Worm (Caenorhabditis elegans): Measurements from ENCODE around the gene athp-1.
A peak's percentile ranks its signal among the peaks of the same experiment; 100 is the strongest.

Gene athp-1

DNA sequence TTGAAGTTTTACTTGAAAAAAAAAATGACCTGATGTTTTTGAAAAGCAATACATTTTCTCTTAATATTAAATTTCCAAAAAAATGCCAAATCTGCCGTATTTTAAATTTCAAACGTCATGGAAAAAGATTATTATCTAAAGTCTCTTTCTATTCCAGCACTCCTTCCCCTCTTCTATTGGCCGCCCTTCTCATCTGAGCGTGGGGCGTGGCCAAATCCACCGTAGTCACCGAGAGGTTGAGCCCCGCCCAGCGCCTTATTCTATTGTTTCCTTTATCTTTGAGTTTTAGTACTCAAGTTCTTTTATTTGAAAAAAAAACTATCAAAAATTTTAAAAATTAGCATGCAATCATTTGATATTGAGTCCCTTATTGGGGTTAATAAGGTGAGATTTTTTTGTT lies 38.5 kb downstream of the athp-1 start, which contains the start of gene vab-7:
Gene vab-7 (plus strand): TSS at position 301 of the 400 bp plus-strand sequence.
- no peak for TF ChIP-seq med-1 (GFP tag; optimal IDR thresholded peaks at IDR 0.05; ENCODE audit: insufficient read depth)
- TF ChIP-seq T22C8.4 (GFP tag; IDR thresholded peaks at IDR 0.05), result no peak
- no peak for TF ChIP-seq ztf-23 (GFP tag; IDR thresholded peaks at IDR 0.05)
- no peak for TF ChIP-seq ref-1 (GFP tag; conservative IDR thresholded peaks at IDR 0.05)
- no peak for TF ChIP-seq cog-1 (tag; optimal IDR thresholded peaks at IDR 0.05)
- no peak for TF ChIP-seq tab-1 (GFP tag; IDR thresholded peaks at IDR 0.05)
- TF ChIP-seq klf-2 (GFP tag; conservative IDR thresholded peaks at IDR 0.05), result no peak
- TF ChIP-seq flt-1 (GFP tag; IDR thresholded peaks at IDR 0.05), result no peak
- TF ChIP-seq ztf-29 (GFP tag; IDR thresholded peaks at IDR 0.05), result no peak

DNA sequence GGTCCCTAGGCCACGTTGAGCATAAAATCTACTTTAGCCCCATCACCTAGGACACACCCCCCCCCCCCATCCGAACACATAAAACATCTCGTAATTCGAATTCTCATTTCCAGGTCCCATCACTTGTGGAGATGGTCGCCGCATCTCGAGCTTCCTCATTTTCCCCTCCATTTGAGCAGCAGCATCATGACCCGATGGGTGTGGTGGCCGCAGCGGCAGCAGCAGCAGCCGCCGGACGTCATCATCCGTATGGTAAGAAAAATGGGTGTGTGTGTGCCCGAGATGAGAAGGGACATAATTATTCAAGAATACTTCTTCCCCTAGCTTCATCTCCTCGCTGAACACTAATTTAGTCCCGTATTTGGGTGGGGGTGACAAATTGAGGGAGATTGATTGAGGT lies 39.9 kb downstream of the athp-1 start:
- TF ChIP-seq ref-1 (GFP tag; conservative IDR thresholded peaks at IDR 0.05) (no peak), tab-1 (GFP tag; IDR thresholded peaks at IDR 0.05) (no peak), ztf-23 (GFP tag; IDR thresholded peaks at IDR 0.05) (0 out of 2 replicates have a peak, but pooled peaks have one; percentile 7)

DNA sequence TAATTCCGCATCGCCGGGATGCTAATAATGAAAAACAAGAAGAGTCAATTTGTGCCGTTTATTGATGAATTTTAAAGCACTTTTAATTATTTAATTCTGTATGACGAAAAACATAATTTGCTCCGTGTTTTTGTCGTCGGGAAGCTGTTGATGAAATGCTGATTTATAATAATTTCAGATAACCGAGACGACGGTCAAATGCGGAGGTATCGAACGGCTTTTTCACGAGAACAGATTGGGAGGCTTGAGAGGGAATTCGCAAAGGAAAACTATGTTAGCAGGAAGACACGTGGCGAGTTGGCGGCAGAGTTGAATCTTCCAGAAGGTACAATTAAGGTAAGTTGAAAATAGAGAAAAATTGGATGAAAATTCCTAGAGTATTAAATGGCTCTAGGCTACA lies 42.0 kb downstream of the athp-1 start:
- no peak for TF ChIP-seq cog-1 (tag; optimal IDR thresholded peaks at IDR 0.05)
- TF ChIP-seq med-1 (GFP tag; optimal IDR thresholded peaks at IDR 0.05; ENCODE audit: insufficient read depth), result no peak
- TF ChIP-seq tab-1 (GFP tag; IDR thresholded peaks at IDR 0.05), result no peak
- TF ChIP-seq T22C8.4 (GFP tag; IDR thresholded peaks at IDR 0.05), result no peak
- no peak for TF ChIP-seq ref-1 (GFP tag; conservative IDR thresholded peaks at IDR 0.05)
- no peak for TF ChIP-seq flt-1 (GFP tag; IDR thresholded peaks at IDR 0.05)
- no peak for TF ChIP-seq klf-2 (GFP tag; conservative IDR thresholded peaks at IDR 0.05)
- TF ChIP-seq ztf-23 (GFP tag; IDR thresholded peaks at IDR 0.05), result no peak
- TF ChIP-seq ztf-29 (GFP tag; IDR thresholded peaks at IDR 0.05), result no peak

DNA sequence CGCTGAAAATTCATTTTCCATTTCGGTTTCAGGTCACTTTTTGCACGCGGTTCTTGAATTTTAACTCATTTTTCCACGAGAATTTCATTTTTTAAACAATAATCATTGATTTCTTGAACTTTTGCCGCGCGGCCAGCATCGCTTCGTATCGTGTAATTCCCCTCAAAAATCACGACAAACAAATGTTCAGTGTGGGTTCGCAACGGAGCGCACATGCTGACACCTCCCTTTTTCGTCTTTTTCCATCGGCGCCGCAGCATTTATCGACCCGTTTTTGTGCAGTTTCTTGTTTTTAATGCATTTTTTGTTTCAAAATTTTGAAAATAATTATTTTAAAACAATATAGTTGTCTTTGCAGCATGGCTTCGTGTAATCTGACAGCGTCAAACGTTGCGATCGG lies 49.3 kb downstream of the athp-1 start, which contains the start of gene M142.5:
Gene M142.5 (plus strand): TSS at position 352 of the 400 bp plus-strand sequence.
- no peak for TF ChIP-seq cog-1 (tag; optimal IDR thresholded peaks at IDR 0.05)
- no peak for TF ChIP-seq ztf-23 (GFP tag; IDR thresholded peaks at IDR 0.05)
- TF ChIP-seq ztf-29 (GFP tag; IDR thresholded peaks at IDR 0.05), result no peak
- no peak for TF ChIP-seq tab-1 (GFP tag; IDR thresholded peaks at IDR 0.05)
- no peak for TF ChIP-seq ref-1 (GFP tag; conservative IDR thresholded peaks at IDR 0.05)
- TF ChIP-seq klf-2 (GFP tag; conservative IDR thresholded peaks at IDR 0.05), result no peak
- no peak for TF ChIP-seq flt-1 (GFP tag; IDR thresholded peaks at IDR 0.05)
- no peak for TF ChIP-seq med-1 (GFP tag; optimal IDR thresholded peaks at IDR 0.05; ENCODE audit: insufficient read depth)
- TF ChIP-seq T22C8.4 (GFP tag; IDR thresholded peaks at IDR 0.05), result no peak

DNA sequence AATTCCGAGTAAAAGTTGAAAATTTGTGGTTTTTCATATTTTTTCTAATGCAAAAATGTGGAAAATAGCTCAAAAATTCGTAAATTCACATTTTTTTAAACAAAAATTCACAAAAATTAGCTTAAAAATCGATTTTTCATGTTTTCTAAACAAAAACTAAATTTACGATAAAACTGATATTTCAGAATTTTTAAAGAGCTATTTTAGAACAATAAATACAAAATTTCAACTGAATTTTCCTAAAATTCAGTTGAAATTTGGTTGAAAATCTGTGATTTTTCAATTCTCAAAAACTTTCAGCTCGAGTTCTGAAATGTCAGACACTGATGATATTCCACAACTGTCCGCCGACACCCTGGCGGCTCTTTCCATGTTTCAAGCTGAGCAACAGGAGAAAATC lies 51.8 kb downstream of the athp-1 start, which contains the start of gene M142.8:
Gene M142.8 (plus strand): TSS at position 301 of the 400 bp plus-strand sequence.
- TF ChIP-seq klf-2 (GFP tag; conservative IDR thresholded peaks at IDR 0.05), result no peak
- no peak for TF ChIP-seq tab-1 (GFP tag; IDR thresholded peaks at IDR 0.05)
- TF ChIP-seq med-1 (GFP tag; optimal IDR thresholded peaks at IDR 0.05; ENCODE audit: insufficient read depth), result no peak
- TF ChIP-seq cog-1 (tag; optimal IDR thresholded peaks at IDR 0.05), result no peak

DNA sequence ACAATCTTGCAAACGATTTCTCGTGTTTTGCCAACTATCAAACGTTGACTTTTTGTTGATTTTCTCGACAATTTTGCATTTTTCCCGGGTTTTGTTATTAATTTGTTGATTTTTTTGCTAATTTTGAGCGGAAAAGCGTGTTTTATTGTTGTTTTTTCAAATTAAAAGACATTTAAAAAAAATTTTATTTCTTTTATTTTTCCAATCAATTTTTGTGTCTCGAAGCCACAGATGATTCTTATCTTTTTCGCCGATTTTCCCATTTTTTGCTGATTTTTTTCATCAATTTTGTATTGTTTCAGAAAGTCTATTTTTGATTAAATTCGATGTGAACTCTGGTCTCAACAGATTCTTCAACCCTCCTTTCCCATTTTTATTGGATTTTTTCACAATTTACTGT lies 54.4 kb downstream of the athp-1 start, which contains the start of gene rle-1:
Gene rle-1 (plus strand): TSS at position 301 of the 400 bp plus-strand sequence.
- TF ChIP-seq tab-1 (GFP tag; IDR thresholded peaks at IDR 0.05), result no peak
- no peak for TF ChIP-seq med-1 (GFP tag; optimal IDR thresholded peaks at IDR 0.05; ENCODE audit: insufficient read depth)
- TF ChIP-seq klf-2 (GFP tag; conservative IDR thresholded peaks at IDR 0.05), result no peak
- no peak for TF ChIP-seq T22C8.4 (GFP tag; IDR thresholded peaks at IDR 0.05)
- TF ChIP-seq ztf-29 (GFP tag; IDR thresholded peaks at IDR 0.05), result no peak
- no peak for TF ChIP-seq ref-1 (GFP tag; conservative IDR thresholded peaks at IDR 0.05)
- TF ChIP-seq flt-1 (GFP tag; IDR thresholded peaks at IDR 0.05), result no peak

DNA sequence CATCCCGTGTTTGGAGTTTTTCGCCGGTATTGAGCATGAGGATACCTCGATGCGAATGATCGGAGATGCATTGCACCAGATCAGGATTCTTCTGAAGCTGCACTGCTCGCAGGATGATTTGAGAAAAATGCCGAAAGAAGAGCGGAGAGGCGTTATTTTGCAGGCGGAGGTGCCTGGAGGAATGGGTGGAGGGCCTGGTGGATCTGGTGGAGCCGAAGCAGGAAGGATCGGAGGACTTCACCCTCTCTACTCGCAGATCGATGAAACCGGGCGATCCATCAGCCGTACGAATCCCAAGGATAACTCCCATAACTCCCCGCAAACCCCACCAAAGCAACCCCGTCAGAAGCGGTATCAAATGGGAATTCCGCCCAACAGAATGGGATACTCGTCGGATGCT lies 57.6 kb downstream of the athp-1 start:
- TF ChIP-seq med-1 (GFP tag; optimal IDR thresholded peaks at IDR 0.05; ENCODE audit: insufficient read depth), result no peak
- no peak for TF ChIP-seq ztf-29 (GFP tag; IDR thresholded peaks at IDR 0.05)
- TF ChIP-seq klf-2 (GFP tag; conservative IDR thresholded peaks at IDR 0.05), result no peak
- no peak for TF ChIP-seq ztf-23 (GFP tag; IDR thresholded peaks at IDR 0.05)
- no peak for TF ChIP-seq flt-1 (GFP tag; IDR thresholded peaks at IDR 0.05)
- TF ChIP-seq tab-1 (GFP tag; IDR thresholded peaks at IDR 0.05), result no peak
- no peak for TF ChIP-seq cog-1 (tag; optimal IDR thresholded peaks at IDR 0.05)
- no peak for TF ChIP-seq ref-1 (GFP tag; conservative IDR thresholded peaks at IDR 0.05)
- TF ChIP-seq T22C8.4 (GFP tag; IDR thresholded peaks at IDR 0.05), result no peak

DNA sequence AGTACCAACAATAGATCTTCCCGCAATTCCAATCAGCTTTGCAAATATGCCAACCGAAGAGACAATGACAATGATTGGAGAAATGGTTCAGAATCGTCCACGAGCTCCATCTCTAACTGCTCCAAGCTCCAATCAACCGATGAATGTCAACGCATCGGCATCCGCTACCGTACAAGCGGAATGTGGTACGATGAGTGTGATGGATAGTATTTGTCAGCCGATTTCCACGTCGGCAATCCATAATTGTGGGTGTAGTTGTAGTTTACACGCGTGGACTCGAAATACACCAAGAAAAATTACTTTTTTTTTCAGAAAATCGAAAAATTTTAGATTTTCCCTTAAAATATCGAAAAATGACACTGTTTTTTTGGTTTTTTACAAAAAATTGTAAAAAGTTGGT lies 61.3 kb downstream of the athp-1 start:
- TF ChIP-seq ztf-23 (GFP tag; IDR thresholded peaks at IDR 0.05), result no peak
- no peak for TF ChIP-seq cog-1 (tag; optimal IDR thresholded peaks at IDR 0.05)
- TF ChIP-seq flt-1 (GFP tag; IDR thresholded peaks at IDR 0.05), result no peak
- no peak for TF ChIP-seq ztf-29 (GFP tag; IDR thresholded peaks at IDR 0.05)
- no peak for TF ChIP-seq ref-1 (GFP tag; conservative IDR thresholded peaks at IDR 0.05)
- no peak for TF ChIP-seq T22C8.4 (GFP tag; IDR thresholded peaks at IDR 0.05)
- no peak for TF ChIP-seq tab-1 (GFP tag; IDR thresholded peaks at IDR 0.05)
- no peak for TF ChIP-seq med-1 (GFP tag; optimal IDR thresholded peaks at IDR 0.05; ENCODE audit: insufficient read depth)
- no peak for TF ChIP-seq klf-2 (GFP tag; conservative IDR thresholded peaks at IDR 0.05)
